Worm (Caenorhabditis elegans) whole organism, midembryonic: ENCODE data around the gene pqn-37.

Experiments used
- T22C8.4 ChIP-seq: fragments of 200-800 bp; sonication (Bioruptor generic); IDR thresholded peaks from 2 replicates; pipeline ENCODE4 v1.3.6; 2022; ENCODE audit warnings: missing genetic modification characterization, missing compliant biosample characterization
- cog-1 ChIP-seq: sonication (generic microtip); optimal IDR thresholded peaks from 2 replicates; lab custom pipeline; 2016; ENCODE audit warnings: missing genetic modification characterization, missing compliant biosample characterization
- flt-1 ChIP-seq: fragments of 200-800 bp; sonication (Bioruptor generic); IDR thresholded peaks from 2 replicates; pipeline ENCODE4 v1.3.6; 2022; ENCODE audit warnings: missing genetic modification characterization, missing compliant biosample characterization
- klf-2 ChIP-seq: fragments of 200-800 bp; sonication (Bioruptor generic); conservative IDR thresholded peaks from 2 replicates; pipeline ENCODE4 v1.3.6; 2022; ENCODE audit warnings: missing genetic modification reagents, missing genetic modification characterization, missing compliant biosample characterization
- med-1 ChIP-seq: sonication (generic microtip); optimal IDR thresholded peaks from 2 replicates; lab custom pipeline; 2017; ENCODE audit warnings: missing genetic modification characterization, mild to moderate bottlenecking, missing compliant biosample characterization, antibody characterized with exemption, missing genetic modification reagents; ENCODE audit not compliant: insufficient read depth
- ref-1 ChIP-seq: fragments of 200-800 bp; sonication (Bioruptor generic); conservative IDR thresholded peaks from 2 replicates; pipeline ENCODE4 v1.3.6; 2022; ENCODE audit warnings: missing genetic modification reagents, missing genetic modification characterization, missing compliant biosample characterization
- tab-1 ChIP-seq: fragments of 200-800 bp; sonication (Bioruptor generic); IDR thresholded peaks from 2 replicates; pipeline ENCODE4 v1.3.6; 2022; ENCODE audit warnings: missing genetic modification characterization, missing compliant biosample characterization
- ztf-23 ChIP-seq: fragments of 200-800 bp; sonication (Bioruptor generic); IDR thresholded peaks from 2 replicates; pipeline ENCODE4 v1.3.6; 2022; ENCODE audit warnings: missing genetic modification reagents, missing genetic modification characterization, missing compliant biosample characterization
- ztf-29 ChIP-seq: fragments of 200-800 bp; sonication (Bioruptor generic); IDR thresholded peaks from 2 replicates; pipeline ENCODE4 v1.3.6; 2022; ENCODE audit warnings: missing genetic modification reagents, missing genetic modification characterization, missing compliant biosample characterization

Gene pqn-37

ce11 chrX:3252500-3252899 is 2.2 kb upstream of the pqn-37 start, which contains the start of gene tba-9:
tba-9 (plus strand) TSS chrX:3252800.
- TF ChIP-seq klf-2 (GFP tag; lab: Robert Waterston, UW) (no peak), tab-1 (GFP tag; lab: Robert Waterston, UW) (no peak), ztf-29 (GFP tag; lab: Robert Waterston, UW) (no peak)

- TF ChIP-seq klf-2 (GFP tag; lab: Robert Waterston, UW) (no peak), ztf-29 (GFP tag; lab: Robert Waterston, UW) (no peak), flt-1 (GFP tag; lab: Robert Waterston, UW) (no peak), med-1 (GFP tag; lab: Kevin White, UChicago) (no peak), tab-1 (GFP tag; lab: Robert Waterston, UW) (no peak), cog-1 (tag; lab: Kevin White, UChicago) (no peak), ref-1 (GFP tag; lab: Robert Waterston, UW) (no peak), T22C8.4 (GFP tag; lab: Robert Waterston, UW) (no peak), ztf-23 (GFP tag; lab: Robert Waterston, UW) (no peak)
Observed at ce11 chrX:3247768-3248167, 2.6 kb downstream of the pqn-37 start.

- TF ChIP-seq ref-1 (GFP tag; lab: Robert Waterston, UW) (no peak), cog-1 (tag; lab: Kevin White, UChicago) (peak; percentile 41)
Observed at ce11 chrX:3245812-3246211, 4.5 kb downstream of the pqn-37 start, which contains the start of gene F40F4.7. F40F4.7 (minus strand) TSS chrX:3245933.

- TF ChIP-seq tab-1 (GFP tag; lab: Robert Waterston, UW) (no peak), ztf-23 (GFP tag; lab: Robert Waterston, UW) (no peak), klf-2 (GFP tag; lab: Robert Waterston, UW) (no peak), med-1 (GFP tag; lab: Kevin White, UChicago) (no peak)
Observed at ce11 chrX:3244402-3244801, 5.9 kb downstream of the pqn-37 start.

DNA sequence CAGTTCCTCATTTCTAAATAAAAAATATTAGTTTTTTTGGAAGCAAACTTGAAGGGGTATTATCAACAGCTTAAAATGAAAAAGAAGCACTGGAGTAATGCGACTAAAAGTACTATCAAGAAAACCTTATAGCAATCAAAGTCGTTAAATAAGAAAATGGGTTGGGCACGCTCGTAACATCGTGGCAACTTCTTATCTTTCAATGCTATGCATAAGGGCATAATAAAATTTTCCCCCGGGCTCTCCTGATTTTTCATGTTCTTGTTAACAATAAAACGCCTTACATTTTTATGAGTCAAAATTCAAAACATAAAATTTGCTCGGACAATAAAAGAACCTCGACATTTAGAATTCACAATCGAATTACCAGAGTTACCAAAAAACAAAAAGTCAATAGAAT is 6.7 kb downstream of the pqn-37 start, which contains the start of gene irg-7:
irg-7 (minus strand) TSS at position 23 of the 400 bp plus-strand sequence.
- TF ChIP-seq T22C8.4 (GFP tag; lab: Robert Waterston, UW) (no peak), ref-1 (GFP tag; lab: Robert Waterston, UW) (no peak), cog-1 (tag; lab: Kevin White, UChicago) (no peak), med-1 (GFP tag; lab: Kevin White, UChicago) (no peak), flt-1 (GFP tag; lab: Robert Waterston, UW) (no peak), klf-2 (GFP tag; lab: Robert Waterston, UW) (no peak), ztf-29 (GFP tag; lab: Robert Waterston, UW) (no peak), ztf-23 (GFP tag; lab: Robert Waterston, UW) (no peak), tab-1 (GFP tag; lab: Robert Waterston, UW) (no peak)

ce11 chrX:3235358-3235816 is 14.9 kb downstream of the pqn-37 start, which contains the start of gene F28B4.3:
F28B4.3 (minus strand) TSS chrX:3235408.
- TF ChIP-seq flt-1 (GFP tag; lab: Robert Waterston, UW) (no peak), T22C8.4 (GFP tag; lab: Robert Waterston, UW) (no peak), ztf-29 (GFP tag; lab: Robert Waterston, UW) (no peak), klf-2 (GFP tag; lab: Robert Waterston, UW) (no peak), ref-1 (GFP tag; lab: Robert Waterston, UW) (no peak), tab-1 (GFP tag; lab: Robert Waterston, UW) (no peak), cog-1 (tag; lab: Kevin White, UChicago) (no peak), ztf-23 (GFP tag; lab: Robert Waterston, UW) (no peak), med-1 (GFP tag; lab: Kevin White, UChicago) (no peak)

DNA sequence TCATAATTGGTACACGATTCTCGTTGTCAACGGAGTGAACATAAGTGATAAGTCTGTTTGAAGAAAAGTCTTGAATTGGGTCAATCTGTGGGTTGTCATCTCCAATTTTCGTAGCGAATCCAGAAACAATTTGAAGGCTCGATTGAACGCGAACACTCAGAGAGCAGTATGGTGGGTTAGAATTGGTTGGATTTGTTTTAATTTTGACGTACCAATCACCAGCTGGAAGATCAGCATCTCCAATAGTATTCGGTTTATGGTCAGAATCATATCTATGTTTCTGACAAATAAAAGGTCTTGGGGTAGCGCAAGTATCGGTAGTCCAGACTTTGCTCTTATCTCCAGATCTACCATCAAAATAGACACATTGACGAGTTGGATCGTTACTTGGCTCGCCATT is 19.8 kb downstream of the pqn-37 start:
- TF ChIP-seq tab-1 (GFP tag; lab: Robert Waterston, UW) (no peak), flt-1 (GFP tag; lab: Robert Waterston, UW) (no peak), T22C8.4 (GFP tag; lab: Robert Waterston, UW) (no peak)

- TF ChIP-seq ztf-23 (GFP tag; lab: Robert Waterston, UW) = no peak
- no peak for TF ChIP-seq tab-1 (GFP tag; lab: Robert Waterston, UW)
- TF ChIP-seq T22C8.4 (GFP tag; lab: Robert Waterston, UW) = no peak
- TF ChIP-seq ref-1 (GFP tag; lab: Robert Waterston, UW) = no peak
- TF ChIP-seq ztf-29 (GFP tag; lab: Robert Waterston, UW) = no peak
- TF ChIP-seq flt-1 (GFP tag; lab: Robert Waterston, UW) = no peak
- no peak for TF ChIP-seq med-1 (GFP tag; lab: Kevin White, UChicago)
- no peak for TF ChIP-seq cog-1 (tag; lab: Kevin White, UChicago)
- TF ChIP-seq klf-2 (GFP tag; lab: Robert Waterston, UW) = no peak
Observed at ce11 chrX:3228701-3229100, 21.6 kb downstream of the pqn-37 start.

ce11 chrX:3226348-3227229 is 23.7 kb downstream of the pqn-37 start:
- no peak for TF ChIP-seq ref-1 (GFP tag; lab: Robert Waterston, UW)
- no peak for TF ChIP-seq T22C8.4 (GFP tag; lab: Robert Waterston, UW)
